Worm (Caenorhabditis elegans): ENCODE data around the gene Y75B8A.33.
A peak's percentile ranks its signal among the peaks of the same experiment; 100 is the strongest.

The Y75B8A.33 gene

DNA sequence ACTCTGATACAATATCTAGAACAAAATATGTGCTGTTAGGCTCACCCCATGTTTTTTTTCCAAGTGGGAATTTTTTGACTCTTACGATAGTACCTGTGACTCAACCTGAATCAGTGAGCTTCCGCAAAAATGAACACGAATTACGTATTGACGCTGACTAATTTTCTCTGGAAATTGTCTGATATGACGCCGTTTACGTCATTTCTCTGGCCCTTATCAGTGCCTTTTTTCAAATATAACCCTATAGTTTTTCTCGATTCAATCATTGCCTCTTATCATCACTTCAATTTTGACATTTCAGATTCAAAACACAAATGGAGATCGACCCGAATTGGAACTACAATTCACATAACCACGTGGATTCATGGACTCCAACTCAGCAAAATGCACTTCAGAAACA lies 48.4 kb downstream of the Y75B8A.33 start, which contains the start of gene Y75B8A.28 (continued):
- TF ChIP-seq cebp-2 (GFP tag; IDR thresholded peaks at IDR 0.05) (no peak), lsl-1 (GFP tag; optimal IDR thresholded peaks at IDR 0.05) (no peak), rpc-1 (optimal IDR thresholded peaks at IDR 0.05) (no peak), rpc-1 (tag; optimal IDR thresholded peaks at IDR 0.05) (no peak), ceh-40 (GFP tag; IDR thresholded peaks at IDR 0.05) (no peak), aptf-3 (GFP tag; IDR thresholded peaks at IDR 0.05) (no peak), ztf-22 (GFP tag; optimal IDR thresholded peaks at IDR 0.05) (peak; percentile 80), nhr-90 (tag; optimal IDR thresholded peaks at IDR 0.05) (no peak), Y53F4B.3 (GFP tag; IDR thresholded peaks at IDR 0.05) (no peak), aptf-2 (GFP tag; conservative IDR thresholded peaks at IDR 0.05) (no peak)

DNA sequence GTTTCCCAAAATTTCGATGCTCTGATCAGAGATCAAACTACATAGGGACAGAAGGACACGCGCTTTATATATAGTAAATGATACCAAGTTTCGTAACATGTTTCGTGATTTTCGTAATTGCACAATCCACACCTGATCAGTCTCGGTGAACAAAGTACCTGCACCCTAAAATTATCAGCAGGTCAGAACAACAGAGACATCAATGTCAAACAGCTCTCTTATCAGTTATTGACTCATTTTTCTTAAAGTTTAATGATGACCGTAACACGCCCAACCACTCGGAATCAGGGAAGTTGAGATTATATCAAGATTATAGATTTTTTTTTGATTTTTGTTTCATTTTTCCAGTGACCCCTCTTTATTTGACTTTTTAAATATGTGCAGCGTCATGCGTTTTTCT lies 49.7 kb downstream of the Y75B8A.33 start:
- peak; percentile 72 for TF ChIP-seq cebp-1 (GFP tag; IDR thresholded peaks at IDR 0.05)
- TF ChIP-seq cebp-1 (tag; optimal IDR thresholded peaks at IDR 0.05): peak; percentile 71
- TF ChIP-seq madf-3 (GFP tag; IDR thresholded peaks at IDR 0.05): no peak
- no peak for TF ChIP-seq lin-54 (GFP tag; optimal IDR thresholded peaks at IDR 0.05)
- TF ChIP-seq F23B12.7 (tag; optimal IDR thresholded peaks at IDR 0.05; ENCODE audit: insufficient read depth): no peak
- peak; percentile 77 for TF ChIP-seq nhr-80 (tag; optimal IDR thresholded peaks at IDR 0.05)
- TF ChIP-seq dox-1 (GFP tag; IDR thresholded peaks at IDR 0.05): peak; percentile 47
- TF ChIP-seq unc-62 (GFP tag; optimal IDR thresholded peaks at IDR 0.05): peak; percentile 75
- no peak for TF ChIP-seq ztf-6 (GFP tag; IDR thresholded peaks at IDR 0.05)
- TF ChIP-seq sea-2 (GFP tag; IDR thresholded peaks at IDR 0.05): no peak
- no peak for TF ChIP-seq let-607 (tag; optimal IDR thresholded peaks at IDR 0.05)
- no peak for TF ChIP-seq ZK185.1 (tag; optimal IDR thresholded peaks at IDR 0.05; ENCODE audit: poor library complexity, severe bottlenecking)
- TF ChIP-seq egl-44 (GFP tag; IDR thresholded peaks at IDR 0.05): no peak

DNA sequence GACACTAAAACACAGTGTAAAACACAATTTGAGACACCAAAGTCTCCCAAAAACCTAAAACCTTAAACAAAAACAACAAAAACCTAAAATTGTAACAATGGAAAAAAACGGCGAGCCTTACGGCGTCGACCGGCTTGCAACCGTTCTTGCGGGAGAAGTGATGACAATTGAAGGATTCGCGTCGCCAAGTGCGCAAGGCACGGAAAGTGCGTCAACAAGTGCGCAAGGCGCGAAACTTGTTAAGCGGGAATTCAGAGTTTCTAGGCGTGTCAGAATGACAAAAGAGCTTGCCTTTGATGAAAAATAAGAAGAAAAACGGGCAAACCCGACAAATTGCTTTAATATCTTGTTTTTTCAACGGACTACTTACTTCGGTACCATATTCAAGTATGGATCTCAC lies 50.6 kb downstream of the Y75B8A.33 start:
- TF ChIP-seq madf-6 (GFP tag; IDR thresholded peaks at IDR 0.05) (peak; percentile 69), ceh-91 (GFP tag; IDR thresholded peaks at IDR 0.05) (0 out of 2 replicates have a peak, but pooled peaks have one; percentile 14), dox-1 (GFP tag; IDR thresholded peaks at IDR 0.05) (0 out of 2 replicates have a peak, but pooled peaks have one; percentile 17), xnd-1 (tag; optimal IDR thresholded peaks at IDR 0.05) (peak; percentile 60), ztf-18 (tag; optimal IDR thresholded peaks at IDR 0.05) (peak; percentile 85), madf-8 (GFP tag; conservative IDR thresholded peaks at IDR 0.05) (peak; percentile 66)

DNA sequence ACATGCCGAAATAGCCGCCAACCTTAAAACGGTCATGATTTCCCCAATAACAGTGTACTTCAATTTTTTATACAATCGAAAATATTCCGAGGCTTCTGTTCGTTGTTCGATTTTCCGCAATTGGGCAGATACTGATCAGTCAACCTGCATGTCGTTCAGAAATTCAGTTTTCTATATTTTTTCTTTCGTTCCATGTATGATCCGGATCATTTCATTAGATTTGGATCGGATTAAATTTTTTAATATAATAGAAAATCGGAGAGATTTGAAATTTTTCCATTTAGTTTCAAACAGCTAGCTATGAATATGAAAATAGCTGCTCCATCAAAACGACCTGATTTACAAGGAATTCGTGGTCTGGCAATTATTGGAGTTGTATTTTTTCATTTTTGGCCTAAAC lies 52.0 kb downstream of the Y75B8A.33 start, which contains the start of gene Y75B8A.37:
TSS of gene Y75B8A.37 (plus strand) at position 301 of the 400 bp plus-strand sequence.
- no peak for TF ChIP-seq F57A8.1 (GFP tag; optimal IDR thresholded peaks at IDR 0.05)
- TF ChIP-seq attf-5 (GFP tag; optimal IDR thresholded peaks at IDR 0.05): no peak
- no peak for TF ChIP-seq fkh-3 (tag; optimal IDR thresholded peaks at IDR 0.05)
- no peak for TF ChIP-seq sdz-38 (tag; optimal IDR thresholded peaks at IDR 0.05)
- no peak for TF ChIP-seq T26A5.8 (tag; optimal IDR thresholded peaks at IDR 0.05)
- TF ChIP-seq ama-1 (optimal IDR thresholded peaks at IDR 0.05): no peak
- TF ChIP-seq ama-1 (GFP tag; optimal IDR thresholded peaks at IDR 0.05): no peak
- TF ChIP-seq tbp1 (GFP tag; optimal IDR thresholded peaks at IDR 0.05): no peak
- no peak for TF ChIP-seq pha-4 (tag; optimal IDR thresholded peaks at IDR 0.05)
- TF ChIP-seq madf-8 (GFP tag; conservative IDR thresholded peaks at IDR 0.05): no peak
- TF ChIP-seq Y53F4B.3 (GFP tag; IDR thresholded peaks at IDR 0.05): no peak
- no peak for TF ChIP-seq ztf-3 (GFP tag; optimal IDR thresholded peaks at IDR 0.05)
- no peak for TF ChIP-seq C06A6.2 (GFP tag; conservative IDR thresholded peaks at IDR 0.05)
- TF ChIP-seq B0336.3 (GFP tag; IDR thresholded peaks at IDR 0.05): no peak
- no peak for TF ChIP-seq mes-4 (tag; optimal IDR thresholded peaks at IDR 0.05)
- TF ChIP-seq D2030.7 (GFP tag; IDR thresholded peaks at IDR 0.05): no peak
